Worm (Caenorhabditis elegans) whole organism, L1 larva: Measurements from ENCODE around the gene hsp-110.
A peak's percentile ranks its signal among the peaks of the same experiment; 100 is the strongest.

Experiments used
- ama-1 ChIP-seq: fragments of 150-350 bp; optimal IDR thresholded peaks from 2 replicates; lab custom pipeline; 2014
- ceh-82 ChIP-seq, 3 experiments: fragments of 150-350 bp in 1 of 3; sonication (generic microtip) in 2 of 3; optimal IDR thresholded peaks; 2 replicates each; lab custom pipeline; 2014 to 2017; ENCODE audit warnings: missing biosample characterization in 3 of 3, missing genetic modification characterization in 3 of 3
- ceh-90 ChIP-seq: sonication (generic microtip); optimal IDR thresholded peaks from 2 replicates; lab custom pipeline; 2016; ENCODE audit warnings: missing genetic modification characterization, missing compliant biosample characterization
- ces-1 ChIP-seq: fragments of 150-350 bp; optimal IDR thresholded peaks from 2 replicates; lab custom pipeline; 2014; ENCODE audit warnings: missing biosample characterization, missing genetic modification reagents, missing genetic modification characterization
- dpl-1 ChIP-seq, 3 experiments: fragments of 150-350 bp in 2 of 3; sonication (generic microtip) in 1 of 3; optimal IDR thresholded peaks; 2 replicates each; lab custom pipeline; 2014 to 2017; ENCODE audit warnings: missing biosample characterization in 3 of 3, missing genetic modification characterization in 3 of 3, missing genetic modification reagents in 3 of 3
- efl-1 ChIP-seq, 4 experiments: fragments of 150-350 bp; optimal IDR thresholded peaks in 3 of 4; peaks in 1 of 4; 1 replicate in 1 of 4; 2 replicates in 3 of 4; lab custom pipeline; 2014; ENCODE audit warnings: missing biosample characterization in 2 of 4, missing genetic modification characterization in 2 of 4, missing genetic modification reagents in 2 of 4
- efl-3 ChIP-seq: fragments of 200-800 bp; sonication (Bioruptor generic); optimal IDR thresholded peaks from 2 replicates; lab custom pipeline; 2018; ENCODE audit warnings: mild to moderate bottlenecking, missing genetic modification characterization, missing compliant biosample characterization
- egl-13 ChIP-seq: sonication (generic microtip); optimal IDR thresholded peaks from 2 replicates; lab custom pipeline; 2016; ENCODE audit warnings: missing genotype, missing genetic modification reagents, missing genetic modification characterization, missing compliant biosample characterization
- egl-27 ChIP-seq, 2 experiments: fragments of 150-350 bp in 1 of 2; sonication (generic microtip); optimal IDR thresholded peaks; 3 replicates each; lab custom pipeline; 2017 to 2018; ENCODE audit warnings: missing biosample characterization in 2 of 2, missing genetic modification characterization in 2 of 2, missing genetic modification reagents in 2 of 2
- elt-2 ChIP-seq: sonication (generic microtip); optimal IDR thresholded peaks from 2 replicates; lab custom pipeline; 2016; ENCODE audit warnings: missing genetic modification characterization, mild to moderate bottlenecking, inconsistent platforms, missing compliant biosample characterization, missing genetic modification reagents
- fkh-10 ChIP-seq: sonication (generic microtip); optimal IDR thresholded peaks from 2 replicates; lab custom pipeline; 2017; ENCODE audit warnings: missing biosample characterization, missing genetic modification reagents, missing genetic modification characterization
- fos-1 ChIP-seq: fragments of 150-350 bp; optimal IDR thresholded peaks from 2 replicates; lab custom pipeline; 2014; ENCODE audit warnings: missing biosample characterization, missing genetic modification characterization
- grh-1 ChIP-seq: fragments of 200-800 bp; sonication (Bioruptor generic); IDR thresholded peaks from 2 replicates; pipeline ENCODE4 v1.3.6; 2022; ENCODE audit warnings: missing genetic modification reagents, missing genetic modification characterization, missing compliant biosample characterization
- hlh-17 ChIP-seq: fragments of 200-800 bp; sonication (Bioruptor generic); optimal IDR thresholded peaks from 2 replicates; lab custom pipeline; 2018; ENCODE audit warnings: missing genetic modification characterization, mild to moderate bottlenecking, missing compliant biosample characterization, moderate library complexity, borderline replicate concordance
- hlh-4 ChIP-seq: sonication (generic microtip); optimal IDR thresholded peaks from 2 replicates; lab custom pipeline; 2016; ENCODE audit warnings: mild to moderate bottlenecking, missing genetic modification characterization, missing compliant biosample characterization
- lin-13 ChIP-seq: fragments of 150-350 bp; optimal IDR thresholded peaks from 2 replicates; lab custom pipeline; 2014; ENCODE audit warnings: missing biosample characterization, missing genetic modification reagents, missing genetic modification characterization
- lin-14 ChIP-seq: fragments of 200-800 bp; sonication (Bioruptor generic); optimal IDR thresholded peaks from 2 replicates; lab custom pipeline; 2018; ENCODE audit warnings: mild to moderate bottlenecking, missing genetic modification characterization, moderate library complexity, missing compliant biosample characterization
- lin-15B ChIP-seq: fragments of 150-350 bp; sonication (generic microtip); optimal IDR thresholded peaks from 3 replicates; lab custom pipeline; 2014; ENCODE audit warnings: missing biosample characterization, missing genetic modification characterization
- lir-3 ChIP-seq: sonication (generic microtip); optimal IDR thresholded peaks from 2 replicates; lab custom pipeline; 2016; ENCODE audit warnings: mild to moderate bottlenecking, missing genetic modification characterization, moderate library complexity, missing compliant biosample characterization; ENCODE audit not compliant: poor library complexity
- mab-9 ChIP-seq: fragments of 200-800 bp; sonication (Bioruptor generic); IDR thresholded peaks from 2 replicates; pipeline ENCODE4 v1.3.6; 2022; ENCODE audit warnings: missing genetic modification reagents, missing genetic modification characterization, missing compliant biosample characterization
- mef-2 ChIP-seq: fragments of 150-350 bp; optimal IDR thresholded peaks from 2 replicates; lab custom pipeline; 2014; ENCODE audit warnings: missing biosample characterization, missing genetic modification characterization
- mep-1 ChIP-seq: fragments of 150-350 bp; optimal IDR thresholded peaks from 2 replicates; lab custom pipeline; 2014; ENCODE audit warnings: missing biosample characterization, missing genetic modification characterization
- nhr-11 ChIP-seq: fragments of 150-350 bp; optimal IDR thresholded peaks from 2 replicates; lab custom pipeline; 2014; ENCODE audit warnings: missing biosample characterization, missing genetic modification characterization
- nhr-12 ChIP-seq: sonication (generic microtip); optimal IDR thresholded peaks from 2 replicates; lab custom pipeline; 2017; ENCODE audit warnings: missing biosample characterization, missing genetic modification characterization
- nhr-20 ChIP-seq: sonication (generic microtip); optimal IDR thresholded peaks from 2 replicates; lab custom pipeline; 2016; ENCODE audit warnings: mild to moderate bottlenecking, missing genetic modification characterization, missing compliant biosample characterization
- nhr-237 ChIP-seq: fragments of 150-350 bp; optimal IDR thresholded peaks from 2 replicates; lab custom pipeline; 2014; ENCODE audit warnings: missing biosample characterization, missing genetic modification characterization
- nhr-71 ChIP-seq: sonication (generic microtip); optimal IDR thresholded peaks from 2 replicates; lab custom pipeline; 2016; ENCODE audit warnings: mild to moderate bottlenecking, missing genetic modification characterization, moderate library complexity, missing compliant biosample characterization
- nhr-76 ChIP-seq: sonication (generic microtip); optimal IDR thresholded peaks from 2 replicates; lab custom pipeline; 2017; ENCODE audit warnings: missing biosample characterization, missing genetic modification characterization
- nhr-77 ChIP-seq: fragments of 150-350 bp; optimal IDR thresholded peaks from 2 replicates; lab custom pipeline; 2014; ENCODE audit warnings: missing biosample characterization, missing genetic modification characterization
- nhr-90 ChIP-seq: sonication (generic microtip); optimal IDR thresholded peaks from 2 replicates; lab custom pipeline; 2016; ENCODE audit warnings: mild to moderate bottlenecking, missing genetic modification characterization, missing compliant biosample characterization; ENCODE audit not compliant: poor library complexity
- pax-3 ChIP-seq: fragments of 200-800 bp; sonication (Bioruptor generic); optimal IDR thresholded peaks from 2 replicates; lab custom pipeline; 2018; ENCODE audit warnings: mild to moderate bottlenecking, missing genetic modification characterization, moderate library complexity, missing compliant biosample characterization
- pqm-1 ChIP-seq: sonication (generic microtip); optimal IDR thresholded peaks from 3 replicates; lab custom pipeline; 2017; ENCODE audit warnings: missing biosample characterization, missing genetic modification characterization
- skn-1 ChIP-seq: fragments of 150-350 bp; optimal IDR thresholded peaks from 2 replicates; lab custom pipeline; 2014; ENCODE audit warnings: missing biosample characterization, missing genetic modification characterization
- snpc-4 ChIP-seq: fragments of 150-350 bp; optimal IDR thresholded peaks from 2 replicates; lab custom pipeline; 2014; ENCODE audit warnings: missing biosample characterization, missing genetic modification characterization
- swsn-7 ChIP-seq: sonication (generic microtip); optimal IDR thresholded peaks from 2 replicates; lab custom pipeline; 2016; ENCODE audit warnings: missing genetic modification characterization, missing compliant biosample characterization
- unc-62 ChIP-seq: fragments of 150-350 bp; optimal IDR thresholded peaks from 2 replicates; lab custom pipeline; 2014; ENCODE audit warnings: missing biosample characterization, missing genetic modification reagents, missing genetic modification characterization
- vab-15 ChIP-seq: sonication (generic microtip); optimal IDR thresholded peaks from 2 replicates; lab custom pipeline; 2017; ENCODE audit warnings: missing genotype, mild to moderate bottlenecking, missing genetic modification characterization, missing compliant biosample characterization
- zag-1 ChIP-seq: fragments of 150-350 bp; optimal IDR thresholded peaks from 2 replicates; lab custom pipeline; 2014; ENCODE audit warnings: missing biosample characterization, missing genetic modification characterization
- zip-4 ChIP-seq: fragments of 200-800 bp; sonication (Bioruptor generic); optimal IDR thresholded peaks from 2 replicates; lab custom pipeline; 2018; ENCODE audit warnings: mild to moderate bottlenecking, missing genetic modification characterization, moderate library complexity, missing compliant biosample characterization

hsp-110 gene

DNA sequence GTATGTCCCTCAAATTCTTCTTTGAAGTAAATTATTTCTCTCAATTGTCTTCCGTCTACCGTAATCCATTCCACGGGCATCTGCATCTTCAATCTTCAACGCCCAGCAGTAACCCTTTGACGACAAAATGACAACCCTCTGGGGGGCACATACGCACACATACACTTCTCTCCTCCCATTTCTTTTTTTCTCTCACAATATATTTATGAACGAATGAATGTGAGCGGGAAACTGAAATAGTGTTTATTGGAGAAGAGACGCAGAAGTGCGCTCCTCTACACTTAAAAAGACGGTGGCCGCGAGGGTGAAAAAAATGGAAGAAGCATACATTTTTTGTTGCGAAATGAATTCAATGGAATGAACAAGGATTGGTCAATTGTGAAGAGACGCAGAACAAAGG is 34.7 kb downstream of the hsp-110 start (continued):
- TF ChIP-seq egl-13 (tag; lab: Kevin White, UChicago) (no peak), pax-3 (tag; lab: Kevin White, UChicago) (no peak), mab-9 (GFP tag; lab: Robert Waterston, UW) (no peak), nhr-71 (tag; lab: Kevin White, UChicago) (peak; percentile 72), grh-1 (GFP tag; lab: Robert Waterston, UW) (no peak), lin-14 (GFP tag; lab: Kevin White, UChicago) (peak; percentile 97), fkh-10 (GFP tag; lab: Kevin White, UChicago) (peak; percentile 54), swsn-7 (tag; lab: Kevin White, UChicago) (peak; percentile 58), mep-1 (tag; lab: Kevin White, UChicago) (peak; percentile 97), mef-2 (tag; lab: Kevin White, UChicago) (no peak), efl-3 (GFP tag; lab: Kevin White, UChicago) (no peak), nhr-12 (tag; lab: Kevin White, UChicago) (no peak), nhr-20 (tag; lab: Kevin White, UChicago) (peak; percentile 55), nhr-77 (tag; lab: Kevin White, UChicago) (peak; percentile 35), dpl-1 (GFP tag; optimal IDR thresholded peaks at IDR 0.05; lab: Kevin White, UChicago) (peak; percentile 57 to 79 (median 58)), vab-15 (tag; lab: Kevin White, UChicago) (no peak), zip-4 (GFP tag; lab: Kevin White, UChicago) (peak; percentile 7), fos-1 (tag; lab: Kevin White, UChicago) (peak; percentile 63), unc-62 (GFP tag; lab: Kevin White, UChicago) (no peak), pqm-1 (tag; lab: Kevin White, UChicago) (no peak), snpc-4 (tag; lab: Kevin White, UChicago) (peak; percentile 61), nhr-76 (no peak), zag-1 (tag; lab: Kevin White, UChicago) (no peak), ces-1 (GFP tag; lab: Kevin White, UChicago) (no peak), skn-1 (tag; lab: Kevin White, UChicago) (peak; percentile 88), ama-1 (no peak), elt-2 (tag; lab: Kevin White, UChicago) (peak; percentile 24), lir-3 (tag; lab: Kevin White, UChicago) (no peak), nhr-237 (tag; lab: Kevin White, UChicago) (no peak), ceh-82 (tag; optimal IDR thresholded peaks at IDR 0.05; lab: Kevin White, UChicago) (peak; percentile 25 to 63 (median 34)), nhr-90 (tag; lab: Kevin White, UChicago) (peak; percentile 22), lin-13 (GFP tag; lab: Kevin White, UChicago) (peak; percentile 50), egl-27 (tag; optimal IDR thresholded peaks at IDR 0.05; lab: Kevin White, UChicago) (no peak), nhr-11 (tag; lab: Kevin White, UChicago) (no peak), hlh-4 (tag; lab: Kevin White, UChicago) (no peak), ceh-90 (tag; lab: Kevin White, UChicago) (no peak), efl-1 (optimal IDR thresholded peaks at IDR 0.05; lab: Kevin White, UChicago) (peak; percentile 58 to 77), efl-1 (GFP tag; optimal IDR thresholded peaks at IDR 0.05 in 1 of 2; lab: Kevin White, UChicago) (peak; percentile 57 to 77)

DNA sequence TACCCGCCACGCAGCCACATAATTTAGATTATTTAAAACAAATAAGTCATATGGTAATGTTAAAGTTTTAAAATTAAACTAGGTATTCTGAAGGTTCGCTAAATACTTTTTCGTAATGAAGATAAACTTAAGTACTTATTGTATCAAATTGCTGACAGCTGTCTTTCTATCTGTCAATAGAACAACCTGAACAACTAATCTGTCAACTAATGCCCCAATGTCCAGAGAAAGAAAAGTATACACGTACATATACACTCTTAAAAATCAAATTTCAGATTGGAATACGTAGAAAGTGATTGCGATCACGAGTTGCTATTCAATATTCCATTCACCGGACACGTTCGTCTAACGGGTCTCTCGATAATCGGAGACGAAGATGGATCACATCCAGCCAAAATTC is 36.0 kb downstream of the hsp-110 start:
- TF ChIP-seq skn-1 (tag; lab: Kevin White, UChicago), result no peak
- no peak for TF ChIP-seq hlh-17 (GFP tag; lab: Kevin White, UChicago)
- no peak for TF ChIP-seq ceh-90 (tag; lab: Kevin White, UChicago)
- no peak for TF ChIP-seq mep-1 (tag; lab: Kevin White, UChicago)
- TF ChIP-seq lin-15B (tag; lab: Kevin White, UChicago), result no peak
- no peak for TF ChIP-seq lin-13 (GFP tag; lab: Kevin White, UChicago)
- TF ChIP-seq elt-2 (tag; lab: Kevin White, UChicago), result no peak
